Fruit fly (Drosophila melanogaster) whole organism, embryonic: ENCODE data around the gene CG6216.
A peak's percentile ranks its signal among the peaks of the same experiment; 100 is the strongest.

Experiments used
- B-H2 ChIP-seq: fragments of 200-800 bp; sonication (Bioruptor generic); optimal IDR thresholded peaks from 2 replicates; lab custom pipeline; 2018; ENCODE audit warnings: missing biosample characterization, mild to moderate bottlenecking, missing genetic modification characterization
- CG10462 ChIP-seq: fragments of 200-800 bp; sonication (Bioruptor generic); optimal IDR thresholded peaks from 2 replicates; lab custom pipeline; 2016; ENCODE audit warnings: missing biosample characterization, missing genetic modification characterization
- CG10979 ChIP-seq: fragments of 200-800 bp; sonication (Bioruptor generic); optimal IDR thresholded peaks from 2 replicates; lab custom pipeline; 2018; ENCODE audit warnings: missing biosample characterization, mild to moderate bottlenecking, missing genetic modification characterization, moderate library complexity
- CG12659 ChIP-seq: fragments of 200-800 bp; sonication (Bioruptor generic); optimal IDR thresholded peaks from 3 replicates; lab custom pipeline; 2017; ENCODE audit warnings: mild to moderate bottlenecking, missing biosample characterization, missing genetic modification reagents, missing genetic modification characterization
- CG13424 ChIP-seq: fragments of 200-800 bp; sonication (Bioruptor generic); optimal IDR thresholded peaks from 2 replicates; lab custom pipeline; 2019; ENCODE audit warnings: missing biosample characterization, mild to moderate bottlenecking, missing genetic modification characterization, moderate library complexity
- CG14014 ChIP-seq: fragments of 200-800 bp; sonication (Bioruptor generic); IDR thresholded peaks from 2 replicates; pipeline ENCODE4 v1.3.6; 2022; ENCODE audit warnings: missing biosample characterization, missing genetic modification characterization
- CG17361 ChIP-seq: fragments of 200-800 bp; sonication (Bioruptor generic); IDR thresholded peaks from 3 replicates; pipeline ENCODE4 v1.3.6; 2022; ENCODE audit warnings: missing biosample characterization, missing genetic modification characterization
- CG2116 ChIP-seq: fragments of 200-800 bp; sonication (Bioruptor generic); optimal IDR thresholded peaks from 3 replicates; lab custom pipeline; 2018; ENCODE audit warnings: missing biosample characterization, mild to moderate bottlenecking, missing genetic modification characterization
- CG31388 ChIP-seq: fragments of 200-800 bp; sonication (Bioruptor generic); optimal IDR thresholded peaks from 2 replicates; lab custom pipeline; 2016; ENCODE audit warnings: missing biosample characterization, missing genetic modification characterization
- CG32772 ChIP-seq: fragments of 200-800 bp; sonication (Bioruptor generic); IDR thresholded peaks from 2 replicates; pipeline ENCODE4 v1.3.6; 2022; ENCODE audit warnings: missing biosample characterization, missing genetic modification characterization
- CG5180 ChIP-seq: fragments of 200-800 bp; sonication (Bioruptor generic); optimal IDR thresholded peaks from 3 replicates; lab custom pipeline; 2017; ENCODE audit warnings: missing biosample characterization, missing genetic modification characterization, mild to moderate bottlenecking, moderate library complexity, missing genetic modification reagents
- CG6654 ChIP-seq: fragments of 200-800 bp; sonication (Bioruptor generic); optimal IDR thresholded peaks from 2 replicates; lab custom pipeline; 2017; ENCODE audit warnings: missing biosample characterization, mild to moderate bottlenecking, missing genetic modification characterization
- CG7556 ChIP-seq: fragments of 200-800 bp; sonication (Bioruptor generic); optimal IDR thresholded peaks from 2 replicates; lab custom pipeline; 2017; ENCODE audit warnings: missing biosample characterization, mild to moderate bottlenecking, missing genetic modification characterization
- CG7745 ChIP-seq: fragments of 200-800 bp; sonication (Bioruptor generic); optimal IDR thresholded peaks from 2 replicates; lab custom pipeline; 2018; ENCODE audit warnings: missing biosample characterization, mild to moderate bottlenecking, missing genetic modification characterization, moderate library complexity
- CG7786 ChIP-seq: fragments of 200-800 bp; sonication (Bioruptor generic); optimal IDR thresholded peaks from 2 replicates; lab custom pipeline; 2016; ENCODE audit warnings: missing biosample characterization, missing genetic modification characterization
- CG8281 ChIP-seq: fragments of 200-800 bp; sonication (Bioruptor generic); optimal IDR thresholded peaks from 2 replicates; lab custom pipeline; 2018; ENCODE audit warnings: missing biosample characterization, mild to moderate bottlenecking, missing genetic modification characterization, moderate library complexity
- CG8388 ChIP-seq: fragments of 200-800 bp; sonication (Bioruptor generic); optimal IDR thresholded peaks from 2 replicates; lab custom pipeline; 2019; ENCODE audit warnings: missing biosample characterization, mild to moderate bottlenecking, missing genetic modification characterization, moderate library complexity
- CG8765 ChIP-seq: fragments of 200-800 bp; sonication (Bioruptor generic); IDR thresholded peaks from 2 replicates; pipeline ENCODE4 v1.3.6; 2022; ENCODE audit warnings: missing biosample characterization, missing genetic modification characterization
- D ChIP-seq, 2 experiments: fragments of 200-800 bp in 1 of 2; fragments of >200 bp in 1 of 2; sonication (Bioruptor generic) in 1 of 2; optimal IDR thresholded peaks; 2 replicates in 1 of 2; 3 replicates in 1 of 2; lab custom pipeline; 2017; ENCODE audit warnings: mild to moderate bottlenecking in 1 of 2, missing biosample characterization in 1 of 2, missing genetic modification characterization in 1 of 2, missing genetic modification reagents in 1 of 2
- D19A ChIP-seq: fragments of 200-800 bp; optimal IDR thresholded peaks from 3 replicates; lab custom pipeline; 2019; ENCODE audit warnings: missing biosample characterization, mild to moderate bottlenecking, missing genetic modification characterization, moderate library complexity
- Dad ChIP-seq: fragments of 200-800 bp; sonication (Bioruptor generic); optimal IDR thresholded peaks from 3 replicates; lab custom pipeline; 2016; ENCODE audit warnings: missing biosample characterization, missing genetic modification characterization
- Fer2 ChIP-seq: fragments of 200-800 bp; sonication (Bioruptor generic); optimal IDR thresholded peaks from 2 replicates; lab custom pipeline; 2018; ENCODE audit warnings: missing biosample characterization, mild to moderate bottlenecking, missing genetic modification characterization, moderate library complexity
- Fer3 ChIP-seq: fragments of 200-800 bp; sonication (Bioruptor generic); optimal IDR thresholded peaks from 2 replicates; lab custom pipeline; 2018; ENCODE audit warnings: missing biosample characterization, mild to moderate bottlenecking, missing genetic modification characterization, moderate library complexity
- HLH3B ChIP-seq: fragments of 200-800 bp; sonication (Bioruptor generic); IDR thresholded peaks from 2 replicates; pipeline ENCODE4 v1.3.6; 2022; ENCODE audit warnings: missing biosample characterization, missing genetic modification characterization
- HLH4C ChIP-seq: fragments of 200-800 bp; sonication (Bioruptor generic); IDR thresholded peaks from 3 replicates; pipeline ENCODE4 v1.3.6; 2022; ENCODE audit warnings: missing biosample characterization, missing genetic modification characterization; ENCODE audit not compliant: partially characterized antibody
- Myb ChIP-seq: fragments of 200-800 bp; sonication (Bioruptor generic); optimal IDR thresholded peaks from 2 replicates; lab custom pipeline; 2016; ENCODE audit warnings: missing biosample characterization, missing genetic modification characterization
- Nf-YC ChIP-seq: fragments of 200-800 bp; optimal IDR thresholded peaks from 3 replicates; lab custom pipeline; 2019; ENCODE audit warnings: missing biosample characterization, mild to moderate bottlenecking, missing genetic modification characterization, moderate library complexity
- Oli ChIP-seq: fragments of 200-800 bp; sonication (Bioruptor generic); optimal IDR thresholded peaks from 2 replicates; lab custom pipeline; 2018; ENCODE audit warnings: missing biosample characterization, mild to moderate bottlenecking, missing genetic modification characterization, moderate library complexity
- Pdp1 ChIP-seq, 2 experiments: fragments of 200-800 bp; sonication (Bioruptor generic); optimal IDR thresholded peaks; 3 replicates each; lab custom pipeline; 2016; ENCODE audit warnings: missing biosample characterization in 2 of 2, missing genetic modification characterization in 2 of 2, mild to moderate bottlenecking in 1 of 2, moderate library complexity in 1 of 2
- Sry-β ChIP-seq: fragments of 200-800 bp; sonication (Bioruptor generic); optimal IDR thresholded peaks from 2 replicates; lab custom pipeline; 2018; ENCODE audit warnings: missing biosample characterization, mild to moderate bottlenecking, missing genetic modification characterization, moderate library complexity
- Tbp ChIP-seq: fragments of >200 bp; optimal IDR thresholded peaks from 2 replicates; lab custom pipeline; 2018; ENCODE audit warnings: missing biosample characterization, missing genetic modification characterization
- bsh ChIP-seq, 2 experiments: fragments of 200-800 bp; sonication (Bioruptor generic); optimal IDR thresholded peaks; 2 replicates each; lab custom pipeline; 2017 to 2018; ENCODE audit warnings: mild to moderate bottlenecking in 2 of 2, missing biosample characterization in 2 of 2, missing genetic modification characterization in 2 of 2, moderate library complexity in 1 of 2
- cg ChIP-seq: fragments of 200-800 bp; sonication (Bioruptor generic); optimal IDR thresholded peaks from 3 replicates; lab custom pipeline; 2019; ENCODE audit warnings: missing biosample characterization, mild to moderate bottlenecking, missing genetic modification characterization, moderate library complexity
- corto ChIP-seq: fragments of 200-800 bp; sonication (Bioruptor generic); optimal IDR thresholded peaks from 2 replicates; lab custom pipeline; 2016; ENCODE audit warnings: missing biosample characterization, mild to moderate bottlenecking, missing genetic modification characterization, moderate library complexity
- dimm ChIP-seq: fragments of 200-800 bp; sonication (Bioruptor generic); IDR thresholded peaks from 2 replicates; pipeline ENCODE4 v1.3.6; 2022; ENCODE audit warnings: missing biosample characterization, missing genetic modification characterization
- dmrt99B ChIP-seq: fragments of 200-800 bp; sonication (Bioruptor generic); optimal IDR thresholded peaks from 2 replicates; lab custom pipeline; 2018; ENCODE audit warnings: missing biosample characterization, mild to moderate bottlenecking, missing genetic modification characterization, moderate library complexity
- fd64A ChIP-seq: fragments of 200-800 bp; sonication (Bioruptor generic); optimal IDR thresholded peaks from 3 replicates; lab custom pipeline; 2018; ENCODE audit warnings: missing biosample characterization, mild to moderate bottlenecking, missing genetic modification characterization
- gem ChIP-seq: fragments of 200-800 bp; sonication (Bioruptor generic); optimal IDR thresholded peaks from 2 replicates; lab custom pipeline; 2019; ENCODE audit warnings: missing biosample characterization, mild to moderate bottlenecking, missing genetic modification characterization, moderate library complexity
- h ChIP-seq: fragments of >200 bp; optimal IDR thresholded peaks from 2 replicates; lab custom pipeline; 2017
- knrl ChIP-seq: fragments of 200-800 bp; sonication (Bioruptor generic); IDR thresholded peaks from 3 replicates; pipeline ENCODE4 v1.3.6; 2022; ENCODE audit warnings: missing biosample characterization, missing genetic modification characterization; ENCODE audit not compliant: partially characterized antibody
- lola ChIP-seq, 3 experiments: fragments of >200 bp in 2 of 3; fragments of 200-800 bp in 1 of 3; sonication (Bioruptor generic) in 1 of 3; optimal IDR thresholded peaks; 2 replicates each; lab custom pipeline; 2017 to 2019; ENCODE audit warnings: missing biosample characterization in 3 of 3, missing genetic modification characterization in 3 of 3, mild to moderate bottlenecking in 1 of 3, moderate library complexity in 1 of 3
- maf-S ChIP-seq: fragments of 200-800 bp; sonication (Bioruptor generic); optimal IDR thresholded peaks from 2 replicates; lab custom pipeline; 2016; ENCODE audit warnings: missing biosample characterization, missing genetic modification characterization
- mirr ChIP-seq: fragments of 200-800 bp; sonication (Bioruptor generic); optimal IDR thresholded peaks from 3 replicates; lab custom pipeline; 2018; ENCODE audit warnings: missing biosample characterization, mild to moderate bottlenecking, missing genetic modification characterization
- nerfin-2 ChIP-seq: fragments of 200-800 bp; sonication (Bioruptor generic); IDR thresholded peaks from 2 replicates; pipeline ENCODE4 v1.3.6; 2022; ENCODE audit warnings: missing biosample characterization, missing genetic modification characterization; ENCODE audit not compliant: partially characterized antibody
- ranshi ChIP-seq: fragments of 200-800 bp; sonication (Bioruptor generic); IDR thresholded peaks from 2 replicates; pipeline ENCODE4 v1.3.6; 2022; ENCODE audit warnings: missing biosample characterization, missing genetic modification characterization
- stwl ChIP-seq: fragments of 200-800 bp; sonication (Bioruptor generic); optimal IDR thresholded peaks from 3 replicates; lab custom pipeline; 2018; ENCODE audit warnings: missing biosample characterization, mild to moderate bottlenecking, missing genetic modification characterization, moderate library complexity
- trem ChIP-seq: fragments of 200-800 bp; optimal IDR thresholded peaks from 3 replicates; lab custom pipeline; 2019; ENCODE audit warnings: missing biosample characterization, mild to moderate bottlenecking, missing genetic modification characterization, moderate library complexity
- trh ChIP-seq: fragments of 200-800 bp; sonication (Bioruptor generic); optimal IDR thresholded peaks from 2 replicates; lab custom pipeline; 2016; ENCODE audit warnings: missing biosample characterization, missing genetic modification characterization
- twi ChIP-seq: fragments of 200-800 bp; optimal IDR thresholded peaks from 2 replicates; lab custom pipeline; 2019; ENCODE audit warnings: missing biosample characterization, mild to moderate bottlenecking, missing genetic modification characterization, moderate library complexity
- vnd ChIP-seq: fragments of 200-800 bp; sonication (Bioruptor generic); IDR thresholded peaks from 3 replicates; pipeline ENCODE4 v1.3.6; 2022; ENCODE audit warnings: missing biosample characterization, missing genetic modification characterization; ENCODE audit not compliant: partially characterized antibody

Gene CG6216

DNA sequence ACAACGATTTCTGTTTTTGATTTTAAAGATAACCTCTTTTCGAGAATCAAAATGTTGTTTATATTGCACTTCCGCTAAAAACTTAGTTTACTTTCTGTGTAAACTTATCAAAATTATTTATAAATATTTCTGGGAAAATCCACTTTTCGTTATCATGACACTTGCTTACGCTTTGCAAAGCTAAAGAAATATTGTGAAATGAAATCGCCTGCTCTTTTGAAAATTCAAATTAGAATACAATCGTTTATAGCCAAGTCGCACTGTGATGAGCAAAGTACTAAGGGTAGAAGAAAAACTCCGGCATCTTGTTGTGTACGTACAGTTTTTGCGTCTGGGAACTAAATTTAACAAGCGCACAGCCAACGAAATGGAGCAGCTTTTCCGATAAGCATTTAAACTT, 26.1 kb downstream of the CG6216 start (continued):
- TF ChIP-seq Oli (tag; lab: Kevin White, UChicago) (peak; percentile 44), dmrt99B (tag; lab: Kevin White, UChicago) (peak; percentile 29), CG8765 (no peak), D19A (no peak), CG2116 (GFP tag; lab: Kevin White, UChicago) (no peak), CG6654 (GFP tag; lab: Kevin White, UChicago) (no peak), maf-S (no peak), h (no peak), CG12659 (GFP tag; lab: Kevin White, UChicago) (no peak), stwl (tag; lab: Kevin White, UChicago) (no peak), trem (tag; lab: Kevin White, UChicago) (no peak), Pdp1 (GFP tag; optimal IDR thresholded peaks at IDR 0.05; lab: Kevin White, UChicago) (peak in 1 of 2 experiments; percentile 2), Dad (GFP tag; lab: Kevin White, UChicago) (no peak), twi (tag; lab: Kevin White, UChicago) (no peak), Fer2 (no peak), gem (peak; percentile 52), CG17361 (peak; percentile 34; the same call in 1 of the 3 replicates), CG8388 (GFP tag; lab: Kevin White, UChicago) (no peak), CG7556 (GFP tag; lab: Kevin White, UChicago) (peak; percentile 6), bsh (GFP tag; optimal IDR thresholded peaks at IDR 0.05; lab: Kevin White, UChicago) (peak in 1 of 2 experiments; percentile 10), CG7786 (GFP tag; lab: Kevin White, UChicago) (no peak), cg (GFP tag; lab: Kevin White, UChicago) (no peak), D (optimal IDR thresholded peaks at IDR 0.05; lab: Kevin White, UChicago) (no peak), D (GFP tag; optimal IDR thresholded peaks at IDR 0.05; lab: Kevin White, UChicago) (no peak), nerfin-2 (no peak), Tbp (GFP tag; lab: Kevin White, UChicago) (no peak), CG5180 (GFP tag; lab: Kevin White, UChicago) (no peak), CG14014 (no peak), trh (GFP tag; lab: Kevin White, UChicago) (no peak), HLH4C (GFP tag; lab: Robert Waterston, UW) (no peak), B-H2 (GFP tag; lab: Kevin White, UChicago) (no peak), knrl (GFP tag; lab: Robert Waterston, UW) (no peak), CG31388 (GFP tag; lab: Kevin White, UChicago) (no peak), ranshi (GFP tag; lab: Robert Waterston, UW) (no peak), fd64A (GFP tag; lab: Kevin White, UChicago) (no peak), CG8281 (tag; lab: Kevin White, UChicago) (no peak), mirr (GFP tag; lab: Kevin White, UChicago) (no peak), HLH3B (GFP tag; lab: Robert Waterston, UW) (0 out of 2 replicates have a peak, but pooled peaks have one; percentile 21), CG32772 (no peak), Nf-YC (tag; lab: Kevin White, UChicago) (no peak), CG10979 (tag; lab: Kevin White, UChicago) (peak; percentile 27), CG7745 (tag; lab: Kevin White, UChicago) (no peak), vnd (GFP tag; lab: Robert Waterston, UW) (no peak), Fer3 (tag; lab: Kevin White, UChicago) (no peak), lola (GFP tag; optimal IDR thresholded peaks at IDR 0.05; lab: Kevin White, UChicago) (no peak), corto (GFP tag; lab: Kevin White, UChicago) (no peak), CG10462 (no peak), Sry-β (GFP tag; lab: Kevin White, UChicago) (no peak), dimm (GFP tag; lab: Robert Waterston, UW) (no peak), Myb (GFP tag; lab: Kevin White, UChicago) (no peak), CG13424 (tag; lab: Kevin White, UChicago) (peak; percentile 23)
